Worm (Caenorhabditis elegans) whole organism, mixed stage, embryonic: ENCODE measurements around the gene C44H4.4.

ENCODE experiments used
- M03D4.4 ChIP-seq: sonication (generic microtip); optimal IDR thresholded peaks from 2 replicates; lab custom pipeline; 2017; ENCODE audit warnings: mild to moderate bottlenecking, missing genetic modification characterization, missing compliant biosample characterization
- bed-3 ChIP-seq: fragments of 200-800 bp; sonication (Bioruptor generic); optimal IDR thresholded peaks from 3 replicates; lab custom pipeline; 2018; ENCODE audit warnings: mild to moderate bottlenecking, missing genetic modification characterization, moderate library complexity, missing compliant biosample characterization
- blmp-1 ChIP-seq: fragments of 150-350 bp; optimal IDR thresholded peaks from 2 replicates; lab custom pipeline; 2014; ENCODE audit warnings: missing biosample characterization, missing genetic modification characterization
- ceh-39 ChIP-seq: fragments of 150-350 bp; optimal IDR thresholded peaks from 2 replicates; lab custom pipeline; 2014; ENCODE audit warnings: missing biosample characterization, missing genetic modification characterization
- ceh-43 ChIP-seq: fragments of 200-800 bp; sonication (Bioruptor generic); optimal IDR thresholded peaks from 2 replicates; lab custom pipeline; 2018; ENCODE audit warnings: mild to moderate bottlenecking, missing genetic modification characterization, moderate library complexity, missing compliant biosample characterization
- ceh-83 ChIP-seq: fragments of 200-800 bp; sonication (Bioruptor generic); optimal IDR thresholded peaks from 2 replicates; lab custom pipeline; 2018; ENCODE audit warnings: mild to moderate bottlenecking, missing genetic modification characterization, missing compliant biosample characterization
- cnd-1 ChIP-seq: fragments of 200-800 bp; sonication (Bioruptor generic); optimal IDR thresholded peaks from 2 replicates; lab custom pipeline; 2018; ENCODE audit warnings: mild to moderate bottlenecking, missing genetic modification characterization, missing compliant biosample characterization
- drap-1 ChIP-seq: fragments of 200-800 bp; sonication (Bioruptor generic); optimal IDR thresholded peaks from 3 replicates; lab custom pipeline; 2018; ENCODE audit warnings: mild to moderate bottlenecking, missing genetic modification characterization, missing compliant biosample characterization
- elt-1 ChIP-seq: sonication (generic microtip); optimal IDR thresholded peaks from 2 replicates; lab custom pipeline; 2017; ENCODE audit warnings: missing genetic modification characterization, mild to moderate bottlenecking, missing compliant biosample characterization, antibody characterized with exemption, moderate library complexity, borderline replicate concordance; ENCODE audit not compliant: insufficient read depth
- elt-3 ChIP-seq: fragments of 150-350 bp; optimal IDR thresholded peaks from 2 replicates; lab custom pipeline; 2014; ENCODE audit warnings: missing biosample characterization, missing genetic modification characterization
- flh-1 ChIP-seq: fragments of 200-800 bp; sonication (Bioruptor generic); optimal IDR thresholded peaks from 2 replicates; lab custom pipeline; 2018; ENCODE audit warnings: mild to moderate bottlenecking, missing genetic modification characterization, moderate library complexity, missing compliant biosample characterization
- ham-2 ChIP-seq: fragments of 200-800 bp; sonication (Bioruptor generic); optimal IDR thresholded peaks from 2 replicates; lab custom pipeline; 2018; ENCODE audit warnings: mild to moderate bottlenecking, missing genetic modification characterization, missing compliant biosample characterization
- hlh-1 ChIP-seq: fragments of 150-350 bp; optimal IDR thresholded peaks from 2 replicates; lab custom pipeline; 2014; ENCODE audit warnings: missing biosample characterization, missing genetic modification reagents, missing genetic modification characterization
- lin-13 ChIP-seq: fragments of 150-350 bp; optimal IDR thresholded peaks from 2 replicates; lab custom pipeline; 2014; ENCODE audit warnings: missing biosample characterization, missing genetic modification characterization
- lsy-2 ChIP-seq: fragments of 150-350 bp; optimal IDR thresholded peaks from 2 replicates; lab custom pipeline; 2014; ENCODE audit warnings: missing biosample characterization, missing genetic modification characterization
- mab-5 ChIP-seq: fragments of 150-350 bp; optimal IDR thresholded peaks from 2 replicates; lab custom pipeline; 2014; ENCODE audit warnings: missing biosample characterization, missing genetic modification characterization
- mep-1 ChIP-seq: fragments of 150-350 bp; optimal IDR thresholded peaks from 2 replicates; lab custom pipeline; 2017; ENCODE audit warnings: missing biosample characterization, missing genetic modification reagents, missing genetic modification characterization, inconsistent platforms
- nhr-12 ChIP-seq: fragments of 150-350 bp; optimal IDR thresholded peaks from 2 replicates; lab custom pipeline; 2014; ENCODE audit warnings: missing biosample characterization, missing genetic modification characterization
- nhr-2 ChIP-seq: fragments of 150-350 bp; optimal IDR thresholded peaks from 2 replicates; lab custom pipeline; 2014; ENCODE audit warnings: missing biosample characterization, missing genetic modification characterization
- nhr-237 ChIP-seq: fragments of 150-350 bp; optimal IDR thresholded peaks from 2 replicates; lab custom pipeline; 2014; ENCODE audit warnings: missing biosample characterization, missing genetic modification characterization
- nhr-28 ChIP-seq: fragments of 150-350 bp; optimal IDR thresholded peaks from 2 replicates; lab custom pipeline; 2014; ENCODE audit warnings: missing biosample characterization, missing genetic modification characterization
- nhr-76 ChIP-seq: sonication (generic microtip); optimal IDR thresholded peaks from 2 replicates; lab custom pipeline; 2017; ENCODE audit warnings: missing biosample characterization, missing genetic modification characterization
- pha-4 ChIP-seq: fragments of 150-350 bp; optimal IDR thresholded peaks from 2 replicates; lab custom pipeline; 2018; ENCODE audit warnings: missing biosample characterization, missing genetic modification reagents, missing genetic modification characterization
- sem-2 ChIP-seq: fragments of 200-800 bp; sonication (Bioruptor generic); optimal IDR thresholded peaks from 2 replicates; lab custom pipeline; 2018; ENCODE audit warnings: mild to moderate bottlenecking, missing genetic modification characterization, missing compliant biosample characterization
- snpc-4 ChIP-seq: fragments of 150-350 bp; optimal IDR thresholded peaks from 2 replicates; lab custom pipeline; 2014; ENCODE audit warnings: missing biosample characterization, missing genetic modification characterization
- sptf-1 ChIP-seq: sonication (generic microtip); optimal IDR thresholded peaks from 2 replicates; lab custom pipeline; 2017; ENCODE audit warnings: mild to moderate bottlenecking, missing genetic modification characterization, moderate library complexity, missing compliant biosample characterization
- tbx-8 ChIP-seq: fragments of 200-800 bp; sonication (Bioruptor generic); optimal IDR thresholded peaks from 2 replicates; lab custom pipeline; 2018; ENCODE audit warnings: mild to moderate bottlenecking, missing genetic modification characterization, moderate library complexity, missing compliant biosample characterization
- unc-120 ChIP-seq: sonication (generic microtip); optimal IDR thresholded peaks from 2 replicates; lab custom pipeline; 2017; ENCODE audit warnings: missing genetic modification characterization, missing compliant biosample characterization; ENCODE audit not compliant: poor library complexity, severe bottlenecking
- unc-39 ChIP-seq: fragments of 150-350 bp; optimal IDR thresholded peaks from 2 replicates; lab custom pipeline; 2014; ENCODE audit warnings: missing biosample characterization, missing genetic modification characterization
- unc-62 ChIP-seq: fragments of 150-350 bp; optimal IDR thresholded peaks from 2 replicates; lab custom pipeline; 2014; ENCODE audit warnings: missing biosample characterization, missing genetic modification reagents, missing genetic modification characterization
- zip-8 ChIP-seq: fragments of 150-350 bp; optimal IDR thresholded peaks from 2 replicates; lab custom pipeline; 2014; ENCODE audit warnings: missing biosample characterization, missing genetic modification characterization
- ztf-11 ChIP-seq: fragments of 150-350 bp; optimal IDR thresholded peaks from 2 replicates; lab custom pipeline; 2014; ENCODE audit warnings: missing biosample characterization, missing genetic modification characterization

C44H4.4 gene

DNA sequence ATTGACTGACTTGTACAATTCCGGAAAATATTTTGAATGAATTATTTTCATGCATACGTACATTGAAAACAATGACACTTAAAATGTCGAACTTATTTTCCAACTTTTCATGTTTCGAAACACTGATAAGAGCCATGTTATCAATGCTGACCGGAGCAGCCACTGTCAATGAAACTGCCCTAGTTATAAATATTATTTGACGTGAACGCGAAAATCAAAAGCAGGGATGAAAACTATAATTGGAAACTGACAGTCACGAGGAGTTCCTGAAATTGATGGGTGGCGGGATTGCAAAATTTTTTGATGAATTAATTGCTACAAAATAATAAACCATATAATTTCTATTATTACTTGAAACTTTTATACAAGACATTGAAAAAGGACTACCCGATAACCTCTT, 49.4 kb downstream of the C44H4.4 start:
- TF ChIP-seq hlh-1 = no peak
- TF ChIP-seq unc-62 (GFP tag; lab: Kevin White, UChicago) = no peak
- TF ChIP-seq tbx-8 = no peak
- no peak for TF ChIP-seq nhr-237
- no peak for TF ChIP-seq flh-1 (GFP tag; lab: Kevin White, UChicago)
- TF ChIP-seq nhr-12 (tag; lab: Kevin White, UChicago) = no peak
- no peak for TF ChIP-seq ceh-43 (GFP tag; lab: Kevin White, UChicago)
- TF ChIP-seq unc-120 (tag; lab: Kevin White, UChicago) = no peak
- TF ChIP-seq lin-13 (tag; lab: Kevin White, UChicago) = no peak
- TF ChIP-seq drap-1 (GFP tag; lab: Kevin White, UChicago) = no peak
- no peak for TF ChIP-seq blmp-1
- no peak for TF ChIP-seq ceh-83 (GFP tag; lab: Kevin White, UChicago)

DNA sequence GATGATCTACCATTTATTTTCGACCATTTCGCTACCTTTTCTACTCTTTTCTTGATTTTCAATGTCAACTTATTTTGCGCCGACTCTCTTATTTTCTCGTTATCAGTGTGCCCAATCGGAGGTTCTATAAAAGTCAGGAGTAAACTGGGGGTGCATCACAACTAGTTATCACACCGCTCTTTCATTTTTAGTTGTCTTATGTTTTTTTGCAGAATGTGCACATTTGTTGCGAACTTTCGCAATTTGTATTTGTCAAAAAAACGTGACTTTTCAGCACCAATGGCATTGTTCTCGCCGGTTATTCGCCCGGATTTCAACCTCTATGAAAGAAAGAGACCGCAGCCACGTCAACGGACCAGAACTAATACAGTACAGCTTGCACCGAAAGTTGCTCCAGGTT, 51.3 kb downstream of the C44H4.4 start:
- TF ChIP-seq unc-62 (GFP tag; lab: Kevin White, UChicago) (no peak), ceh-43 (GFP tag; lab: Kevin White, UChicago) (no peak), mep-1 (tag; lab: Kevin White, UChicago) (no peak), ceh-83 (GFP tag; lab: Kevin White, UChicago) (no peak), tbx-8 (no peak)

DNA sequence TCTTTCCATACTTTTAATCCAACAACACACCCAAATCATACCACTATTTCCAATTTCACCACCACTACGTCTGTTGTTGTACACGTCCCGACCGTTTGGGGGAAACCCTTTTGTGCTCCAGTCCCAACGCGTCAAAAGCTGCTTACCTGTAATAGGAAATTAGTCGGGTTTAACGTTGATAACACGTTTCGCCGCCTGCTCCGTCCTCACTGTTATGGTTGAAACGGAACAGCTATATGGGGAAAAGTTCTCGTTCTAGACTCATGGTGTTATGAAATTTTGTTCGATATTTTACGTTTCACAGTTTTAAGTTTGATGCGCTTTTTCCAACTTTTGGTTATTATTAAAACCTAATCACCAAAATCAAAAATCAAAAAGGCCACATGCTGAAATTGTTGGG, 53.0 kb downstream of the C44H4.4 start:
- TF ChIP-seq nhr-76 (tag; lab: Kevin White, UChicago) (no peak), nhr-2 (no peak), blmp-1 (no peak), ceh-39 (no peak), lin-13 (tag; lab: Kevin White, UChicago) (no peak), mab-5 (tag; lab: Kevin White, UChicago) (no peak), sptf-1 (tag; lab: Kevin White, UChicago) (no peak)

DNA sequence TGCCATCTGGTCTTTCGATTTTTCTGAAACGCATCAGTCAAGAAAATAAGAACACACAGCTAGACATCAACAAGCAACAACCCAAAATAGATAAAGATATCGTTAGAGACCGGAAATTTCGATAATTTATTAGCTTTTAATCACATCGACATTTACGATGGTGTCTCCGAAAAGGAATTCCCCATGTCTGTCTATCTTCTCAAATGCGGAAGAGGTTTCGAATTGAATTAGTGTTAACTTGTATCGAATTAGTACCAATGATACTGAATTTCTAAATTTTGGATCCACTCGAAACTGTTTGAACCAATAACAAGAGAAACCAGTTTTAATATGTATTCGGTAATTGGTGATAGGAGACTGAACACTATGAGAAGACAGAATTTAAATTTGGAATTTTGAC, 54.3 kb downstream of the C44H4.4 start:
- TF ChIP-seq sptf-1 (tag; lab: Kevin White, UChicago) (no peak), lsy-2 (no peak), nhr-237 (no peak), bed-3 (GFP tag; lab: Kevin White, UChicago) (no peak), M03D4.4 (tag; lab: Kevin White, UChicago) (no peak), zip-8 (tag; lab: Kevin White, UChicago) (no peak), elt-1 (tag; lab: Kevin White, UChicago) (no peak), unc-39 (tag; lab: Kevin White, UChicago) (no peak), lin-13 (tag; lab: Kevin White, UChicago) (no peak), nhr-2 (no peak), tbx-8 (no peak), nhr-12 (tag; lab: Kevin White, UChicago) (no peak), ceh-83 (GFP tag; lab: Kevin White, UChicago) (no peak), flh-1 (GFP tag; lab: Kevin White, UChicago) (no peak), sem-2 (GFP tag; lab: Kevin White, UChicago) (no peak), pha-4 (tag; lab: Kevin White, UChicago) (no peak), elt-3 (tag; lab: Kevin White, UChicago) (no peak)

DNA sequence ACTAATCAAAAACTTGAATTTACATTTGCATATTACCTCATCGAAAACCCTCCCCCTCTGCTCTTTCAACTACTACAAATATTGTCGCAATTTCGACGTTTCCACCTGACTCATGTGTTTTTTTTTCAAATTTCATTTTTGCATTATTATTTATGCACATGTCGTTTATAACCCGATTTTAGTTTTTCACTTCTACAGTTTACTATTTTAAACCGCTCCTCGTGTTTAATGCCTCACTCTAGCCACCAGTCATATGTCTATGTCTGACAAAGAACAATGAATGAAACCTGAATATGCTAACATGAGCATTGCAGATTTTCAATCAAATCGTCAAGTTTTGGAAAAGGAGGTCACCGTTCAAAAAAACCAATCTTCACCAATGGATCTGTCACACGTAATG, 54.8 kb downstream of the C44H4.4 start, which contains the start of gene T24C2.5:
T24C2.5 (plus strand) TSS at position 301 of the 400 bp plus-strand sequence.
- TF ChIP-seq unc-120 (tag; lab: Kevin White, UChicago) (no peak), M03D4.4 (tag; lab: Kevin White, UChicago) (no peak), ham-2 (GFP tag; lab: Kevin White, UChicago) (no peak), zip-8 (tag; lab: Kevin White, UChicago) (no peak), pha-4 (tag; lab: Kevin White, UChicago) (no peak), ceh-43 (GFP tag; lab: Kevin White, UChicago) (no peak), sem-2 (GFP tag; lab: Kevin White, UChicago) (no peak), tbx-8 (no peak), blmp-1 (no peak), unc-62 (GFP tag; lab: Kevin White, UChicago) (no peak), bed-3 (GFP tag; lab: Kevin White, UChicago) (no peak), nhr-28 (tag; lab: Kevin White, UChicago) (no peak)

DNA sequence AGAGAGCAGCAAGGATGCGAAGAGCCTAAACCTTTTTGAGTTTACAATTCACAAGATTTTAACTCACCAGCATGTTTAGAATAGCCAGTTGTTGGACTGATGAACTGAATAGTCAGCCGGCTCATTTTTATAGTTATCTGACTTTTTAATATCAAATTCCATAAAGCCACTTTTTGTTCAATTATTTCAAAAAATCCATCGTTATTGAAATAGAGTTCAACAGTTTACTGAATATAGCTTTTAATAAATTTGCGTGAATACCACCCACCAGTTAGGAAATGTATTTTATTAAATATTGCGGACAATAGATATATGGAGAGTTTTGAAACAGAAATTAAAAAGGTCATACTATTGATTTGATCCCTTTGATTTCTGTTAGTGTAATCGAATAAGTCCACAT, 58.8 kb downstream of the C44H4.4 start, which contains the start of gene nspc-20:
nspc-20 (minus strand) TSS at position 101 of the 400 bp plus-strand sequence.
- TF ChIP-seq ztf-11 = no peak
- no peak for TF ChIP-seq mab-5 (tag; lab: Kevin White, UChicago)
- TF ChIP-seq pha-4 (tag; lab: Kevin White, UChicago) = no peak
- TF ChIP-seq cnd-1 (tag; lab: Kevin White, UChicago) = no peak
- TF ChIP-seq tbx-8 = no peak
- no peak for TF ChIP-seq unc-39 (tag; lab: Kevin White, UChicago)
- no peak for TF ChIP-seq snpc-4
- TF ChIP-seq elt-3 (tag; lab: Kevin White, UChicago) = no peak
